Fruit fly (Drosophila melanogaster): ENCODE data around the gene Pgd.

Gene Pgd

DNA sequence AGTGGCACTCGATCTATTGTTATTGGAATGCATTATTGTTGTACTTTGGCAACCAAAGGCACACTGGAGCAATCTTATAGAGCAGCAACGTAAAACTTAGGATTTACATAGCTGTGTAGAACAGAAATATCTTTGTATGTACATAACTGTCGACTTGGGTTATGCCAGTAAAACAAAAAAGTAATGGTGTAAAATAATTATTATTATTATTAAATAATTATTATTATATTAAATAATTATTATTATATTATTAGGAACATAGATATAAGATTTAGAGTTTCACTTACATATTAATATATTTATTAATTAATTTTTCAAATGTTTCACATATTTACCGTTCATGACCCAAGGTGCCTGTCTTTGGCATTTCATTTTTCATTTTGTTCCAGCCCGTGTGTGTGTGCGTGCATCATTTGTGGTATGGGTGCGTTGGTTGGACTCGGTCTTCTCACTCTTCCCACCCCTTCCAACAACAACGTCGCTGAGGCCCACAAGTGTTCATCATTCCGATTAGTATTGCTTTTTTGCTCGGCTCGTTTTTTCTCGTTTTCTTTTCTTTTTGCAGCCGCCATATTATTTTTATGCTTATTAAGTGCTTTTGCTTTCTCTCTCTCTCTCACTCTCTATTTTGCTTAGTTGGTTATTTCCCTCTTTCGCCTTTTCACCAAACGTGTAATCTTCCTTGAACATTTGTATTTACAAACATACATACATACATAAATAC is 20.8 kb upstream of the Pgd start:
- peak; percentile 84 for TF ChIP-seq rgr (GFP tag; optimal IDR thresholded peaks at IDR 0.05)
- TF ChIP-seq Hnf4 (GFP tag; optimal IDR thresholded peaks at IDR 0.05): no peak
- TF ChIP-seq Dfd (GFP tag; optimal IDR thresholded peaks at IDR 0.05): peak; percentile 60
- peak; percentile 47 for TF ChIP-seq Dif (GFP tag; optimal IDR thresholded peaks at IDR 0.05; ENCODE audit: partially characterized antibody)
- TF ChIP-seq Sp1 (GFP tag; optimal IDR thresholded peaks at IDR 0.05): peak; percentile 96
- no peak for TF ChIP-seq Mio (GFP tag; optimal IDR thresholded peaks at IDR 0.05)
- TF ChIP-seq lola (GFP tag; optimal IDR thresholded peaks at IDR 0.05): no peak
- TF ChIP-seq br (GFP tag; optimal IDR thresholded peaks at IDR 0.05): peak; percentile 10
- peak; percentile 60 for TF ChIP-seq Rel (GFP tag; optimal IDR thresholded peaks at IDR 0.05)
- peak; percentile 64 for TF ChIP-seq Rel (tag; optimal IDR thresholded peaks at IDR 0.05)
- TF ChIP-seq psq (GFP tag; optimal IDR thresholded peaks at IDR 0.05): peak; percentile 97
- TF ChIP-seq sv (GFP tag; optimal IDR thresholded peaks at IDR 0.05): peak; percentile 90
- peak; percentile 0 for TF ChIP-seq GATAd (GFP tag; optimal IDR thresholded peaks at IDR 0.05)
- TF ChIP-seq foxo (GFP tag; optimal IDR thresholded peaks at IDR 0.05): peak; percentile 65 to 91
- peak; percentile 28 for TF ChIP-seq Hr83 (GFP tag; optimal IDR thresholded peaks at IDR 0.05; ENCODE audit: poor library complexity, severe bottlenecking)
- TF ChIP-seq HLH106 (tag; optimal IDR thresholded peaks at IDR 0.05): peak; percentile 97
- no peak for TF ChIP-seq Hr78 (GFP tag; optimal IDR thresholded peaks at IDR 0.05)
- TF ChIP-seq Abd-B (GFP tag; optimal IDR thresholded peaks at IDR 0.05): no peak
- TF ChIP-seq dl (GFP tag; optimal IDR thresholded peaks at IDR 0.05; ENCODE audit: insufficient read depth in 1 of 2, partially characterized antibody in 2 of 2): peak in 1 of 2 experiments; percentile 19
- no peak for TF ChIP-seq brk (GFP tag; optimal IDR thresholded peaks at IDR 0.05)
- no peak for TF ChIP-seq Vsx2 (GFP tag; optimal IDR thresholded peaks at IDR 0.05; ENCODE audit: partially characterized antibody)
- peak; percentile 82 for TF ChIP-seq fru (GFP tag; optimal IDR thresholded peaks at IDR 0.05)
- peak; percentile 99 for TF ChIP-seq jim (GFP tag; optimal IDR thresholded peaks at IDR 0.05)
- peak; percentile 85 for TF ChIP-seq CrebA (GFP tag; optimal IDR thresholded peaks at IDR 0.05; ENCODE audit: borderline replicate concordance)
- TF ChIP-seq pan (optimal IDR thresholded peaks at IDR 0.05): no peak
- TF ChIP-seq Jra (GFP tag; optimal IDR thresholded peaks at IDR 0.05): no peak
- no peak for TF ChIP-seq tai (GFP tag; optimal IDR thresholded peaks at IDR 0.05)
- peak; percentile 66 for TF ChIP-seq h (GFP tag; optimal IDR thresholded peaks at IDR 0.05)
- peak; percentile 79 for TF ChIP-seq ey (GFP tag; optimal IDR thresholded peaks at IDR 0.05)
- no peak for TF ChIP-seq usp (GFP tag; optimal IDR thresholded peaks at IDR 0.05)
- no peak for TF ChIP-seq Myc (optimal IDR thresholded peaks at IDR 0.05)
- no peak for TF ChIP-seq dsf (GFP tag; optimal IDR thresholded peaks at IDR 0.05; ENCODE audit: borderline replicate concordance)
- TF ChIP-seq OdsH (GFP tag; optimal IDR thresholded peaks at IDR 0.05): peak; percentile 80
- TF ChIP-seq dmrt93B (GFP tag; optimal IDR thresholded peaks at IDR 0.05): peak; percentile 93
- peak; percentile 85 for TF ChIP-seq CG9705 (GFP tag; optimal IDR thresholded peaks at IDR 0.05)
- no peak for TF ChIP-seq woc (GFP tag; optimal IDR thresholded peaks at IDR 0.05)
- TF ChIP-seq CG32264 (GFP tag; optimal IDR thresholded peaks at IDR 0.05): peak; percentile 38
- no peak for TF ChIP-seq N (GFP tag; optimal IDR thresholded peaks at IDR 0.05)
- TF ChIP-seq sage (GFP tag; optimal IDR thresholded peaks at IDR 0.05): peak; percentile 69

DNA sequence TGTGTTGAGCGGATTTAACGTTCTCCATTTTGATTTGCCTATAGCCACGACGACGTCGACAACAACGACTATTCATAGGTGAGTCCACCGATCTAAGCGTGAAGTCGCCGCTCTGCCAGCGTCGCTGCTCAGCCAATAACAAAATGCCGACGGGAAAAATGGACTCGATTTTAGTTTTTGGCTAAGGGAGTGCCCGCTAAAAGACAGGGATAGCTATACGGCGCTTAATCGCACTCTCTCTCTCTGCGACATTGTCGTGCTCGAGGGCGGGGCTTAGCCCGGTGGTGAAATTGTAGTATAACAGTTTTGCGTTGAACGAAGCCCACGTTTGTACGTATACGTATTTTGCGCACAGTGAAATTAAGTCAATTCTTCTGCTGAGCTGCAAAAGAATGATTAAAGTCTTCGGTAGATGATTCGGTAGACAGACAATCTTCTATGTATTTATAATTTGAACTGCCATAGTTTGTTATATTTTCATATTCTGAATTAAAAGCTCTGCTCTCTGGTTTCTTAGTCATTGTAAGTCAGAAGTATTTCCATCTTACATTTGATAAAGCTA is 19.3 kb upstream of the Pgd start:
- TF ChIP-seq tai (GFP tag; optimal IDR thresholded peaks at IDR 0.05): no peak
- no peak for TF ChIP-seq Rel (GFP tag; optimal IDR thresholded peaks at IDR 0.05)
- TF ChIP-seq Rel (tag; optimal IDR thresholded peaks at IDR 0.05): peak; percentile 10
- TF ChIP-seq CG32264 (GFP tag; optimal IDR thresholded peaks at IDR 0.05): no peak
- TF ChIP-seq Hr78 (GFP tag; optimal IDR thresholded peaks at IDR 0.05): no peak
- no peak for TF ChIP-seq psq (GFP tag; optimal IDR thresholded peaks at IDR 0.05)
- TF ChIP-seq h (GFP tag; optimal IDR thresholded peaks at IDR 0.05): no peak
- TF ChIP-seq Sp1 (GFP tag; optimal IDR thresholded peaks at IDR 0.05): no peak
- TF ChIP-seq Abd-B (GFP tag; optimal IDR thresholded peaks at IDR 0.05): no peak
- TF ChIP-seq Dif (GFP tag; optimal IDR thresholded peaks at IDR 0.05; ENCODE audit: partially characterized antibody): no peak
- TF ChIP-seq Hr83 (GFP tag; optimal IDR thresholded peaks at IDR 0.05; ENCODE audit: poor library complexity, severe bottlenecking): no peak
- TF ChIP-seq dsf (GFP tag; optimal IDR thresholded peaks at IDR 0.05; ENCODE audit: borderline replicate concordance): no peak
- no peak for TF ChIP-seq CG9705 (GFP tag; optimal IDR thresholded peaks at IDR 0.05)
- peak in 1 of 2 experiments; percentile 4 for TF ChIP-seq foxo (GFP tag; optimal IDR thresholded peaks at IDR 0.05)
- no peak for TF ChIP-seq usp (GFP tag; optimal IDR thresholded peaks at IDR 0.05)
- TF ChIP-seq OdsH (GFP tag; optimal IDR thresholded peaks at IDR 0.05): no peak
- TF ChIP-seq dl (GFP tag; optimal IDR thresholded peaks at IDR 0.05; ENCODE audit: insufficient read depth in 1 of 2, partially characterized antibody in 2 of 2): no peak
- no peak for TF ChIP-seq Hnf4 (GFP tag; optimal IDR thresholded peaks at IDR 0.05)

Measured in whole organism, wandering third instar larva.